Fruit fly (Drosophila melanogaster) whole organism, embryonic: ENCODE results near the gene CG4658.
A peak's percentile ranks its signal among the peaks of the same experiment; 100 is the strongest.

ENCODE experiments used
- Adf1 ChIP-seq: fragments of 200-800 bp; sonication (Bioruptor generic); IDR thresholded peaks from 2 replicates; pipeline ENCODE4 v1.3.6; 2022; ENCODE audit warnings: missing biosample characterization, missing genetic modification characterization
- Antp ChIP-seq: fragments of 200-800 bp; sonication (Bioruptor generic); optimal IDR thresholded peaks from 3 replicates; lab custom pipeline; 2016; ENCODE audit warnings: missing biosample characterization, missing genetic modification characterization
- Bgb ChIP-seq: fragments of 200-800 bp; sonication (Bioruptor generic); IDR thresholded peaks from 2 replicates; pipeline ENCODE4 v1.3.6; 2022; ENCODE audit warnings: missing biosample characterization, missing genetic modification characterization; ENCODE audit not compliant: partially characterized antibody
- Blimp-1 ChIP-seq: fragments of 200-800 bp; sonication (Bioruptor generic); optimal IDR thresholded peaks from 3 replicates; lab custom pipeline; 2018; ENCODE audit warnings: missing biosample characterization, missing genetic modification characterization, mild to moderate bottlenecking, moderate library complexity, missing genetic modification reagents
- CG10267 ChIP-seq: fragments of 200-800 bp; sonication (Bioruptor generic); optimal IDR thresholded peaks from 2 replicates; lab custom pipeline; 2018; ENCODE audit warnings: missing biosample characterization, mild to moderate bottlenecking, missing genetic modification characterization, moderate library complexity
- CG10543 ChIP-seq: fragments of 200-800 bp; sonication (Bioruptor generic); optimal IDR thresholded peaks from 3 replicates; lab custom pipeline; 2017; ENCODE audit warnings: missing biosample characterization, mild to moderate bottlenecking, missing genetic modification characterization, moderate library complexity
- CG12236 ChIP-seq: fragments of 200-800 bp; sonication (Bioruptor generic); optimal IDR thresholded peaks from 2 replicates; lab custom pipeline; 2016; ENCODE audit warnings: missing biosample characterization, missing genetic modification characterization
- CG12659 ChIP-seq: fragments of 200-800 bp; sonication (Bioruptor generic); optimal IDR thresholded peaks from 3 replicates; lab custom pipeline; 2017; ENCODE audit warnings: mild to moderate bottlenecking, missing biosample characterization, missing genetic modification reagents, missing genetic modification characterization
- CG12769 ChIP-seq: fragments of 200-800 bp; sonication (Bioruptor generic); optimal IDR thresholded peaks from 2 replicates; lab custom pipeline; 2019; ENCODE audit warnings: missing biosample characterization, mild to moderate bottlenecking, missing genetic modification characterization, moderate library complexity
- CG13424 ChIP-seq: fragments of 200-800 bp; sonication (Bioruptor generic); optimal IDR thresholded peaks from 2 replicates; lab custom pipeline; 2019; ENCODE audit warnings: missing biosample characterization, mild to moderate bottlenecking, missing genetic modification characterization, moderate library complexity
- CG15269 ChIP-seq: fragments of 200-800 bp; sonication (Bioruptor generic); optimal IDR thresholded peaks from 2 replicates; lab custom pipeline; 2018; ENCODE audit warnings: missing biosample characterization, mild to moderate bottlenecking, missing genetic modification characterization, moderate library complexity
- CG1602 ChIP-seq: fragments of 200-800 bp; sonication (Bioruptor generic); optimal IDR thresholded peaks from 3 replicates; lab custom pipeline; 2016; ENCODE audit warnings: missing biosample characterization, missing genetic modification characterization
- CG17802 ChIP-seq: fragments of 200-800 bp; sonication (Bioruptor generic); optimal IDR thresholded peaks from 2 replicates; lab custom pipeline; 2018; ENCODE audit warnings: missing biosample characterization, mild to moderate bottlenecking, missing genetic modification characterization, moderate library complexity
- CG18599 ChIP-seq: fragments of 200-800 bp; sonication (Bioruptor generic); optimal IDR thresholded peaks from 3 replicates; lab custom pipeline; 2017; ENCODE audit warnings: missing biosample characterization, missing genetic modification characterization, mild to moderate bottlenecking, moderate library complexity, missing genetic modification reagents
- CG2116 ChIP-seq: fragments of 200-800 bp; sonication (Bioruptor generic); optimal IDR thresholded peaks from 3 replicates; lab custom pipeline; 2018; ENCODE audit warnings: missing biosample characterization, mild to moderate bottlenecking, missing genetic modification characterization
- CG2120 ChIP-seq: fragments of 200-800 bp; sonication (Bioruptor generic); optimal IDR thresholded peaks from 3 replicates; lab custom pipeline; 2016; ENCODE audit warnings: missing biosample characterization, missing genetic modification characterization
- CG2129 ChIP-seq: fragments of 200-800 bp; sonication (Bioruptor generic); IDR thresholded peaks from 2 replicates; pipeline ENCODE4 v1.3.6; 2022; ENCODE audit warnings: missing biosample characterization, missing genetic modification characterization; ENCODE audit not compliant: partially characterized antibody
- CG3065 ChIP-seq: fragments of 200-800 bp; sonication (Bioruptor generic); optimal IDR thresholded peaks from 2 replicates; lab custom pipeline; 2016; ENCODE audit warnings: missing biosample characterization, missing genetic modification characterization
- CG33557 ChIP-seq: fragments of 200-800 bp; sonication (Bioruptor generic); optimal IDR thresholded peaks from 2 replicates; lab custom pipeline; 2019; ENCODE audit warnings: missing biosample characterization, mild to moderate bottlenecking, missing genetic modification characterization, moderate library complexity
- CG6175 ChIP-seq: fragments of 200-800 bp; sonication (Bioruptor generic); IDR thresholded peaks from 3 replicates; pipeline ENCODE4 v1.3.6; 2022; ENCODE audit warnings: missing biosample characterization, missing genetic modification characterization
- Doc2 ChIP-seq: fragments of 200-800 bp; sonication (Bioruptor generic); IDR thresholded peaks from 2 replicates; pipeline ENCODE4 v1.3.6; 2022; ENCODE audit warnings: missing biosample characterization, missing genetic modification characterization
- Doc3 ChIP-seq: fragments of 200-800 bp; sonication (Bioruptor generic); IDR thresholded peaks from 3 replicates; pipeline ENCODE4 v1.3.6; 2022; ENCODE audit warnings: missing biosample characterization, missing genetic modification characterization; ENCODE audit not compliant: partially characterized antibody
- Ets65A ChIP-seq: fragments of 200-800 bp; sonication (Bioruptor generic); peaks from one replicate; lab custom pipeline; 2016; ENCODE audit warnings: missing biosample characterization, missing genetic modification characterization
- Hr39 ChIP-seq: fragments of >200 bp; optimal IDR thresholded peaks from 2 replicates; lab custom pipeline; 2017
- Hr51 ChIP-seq, 2 experiments: fragments of 200-800 bp; sonication (Bioruptor generic); optimal IDR thresholded peaks; 2 replicates in 1 of 2; 3 replicates in 1 of 2; lab custom pipeline; 2016 to 2018; ENCODE audit warnings: missing biosample characterization in 2 of 2, missing genetic modification characterization in 2 of 2, mild to moderate bottlenecking in 1 of 2, moderate library complexity in 1 of 2
- Max ChIP-seq: fragments of 200-800 bp; sonication (Bioruptor generic); optimal IDR thresholded peaks from 2 replicates; lab custom pipeline; 2016; ENCODE audit warnings: missing biosample characterization, mild to moderate bottlenecking, missing genetic modification characterization
- Ptx1 ChIP-seq: fragments of 200-800 bp; sonication (Bioruptor generic); IDR thresholded peaks from 2 replicates; pipeline ENCODE4 v1.3.6; 2022; ENCODE audit warnings: missing biosample characterization, missing genetic modification characterization
- al ChIP-seq: fragments of 200-800 bp; sonication (Bioruptor generic); IDR thresholded peaks from 2 replicates; pipeline ENCODE4 v1.3.6; 2022; ENCODE audit warnings: missing biosample characterization, missing genetic modification characterization
- ap ChIP-seq: fragments of 200-800 bp; sonication (Bioruptor generic); IDR thresholded peaks from 2 replicates; pipeline ENCODE4 v1.3.6; 2022; ENCODE audit warnings: missing biosample characterization, missing genetic modification characterization
- ato ChIP-seq: fragments of 200-800 bp; sonication (Bioruptor generic); IDR thresholded peaks from 2 replicates; pipeline ENCODE4 v1.3.6; 2022; ENCODE audit warnings: missing biosample characterization, missing genetic modification characterization; ENCODE audit not compliant: partially characterized antibody
- cad ChIP-seq: fragments of >200 bp; optimal IDR thresholded peaks from 2 replicates; lab custom pipeline; 2017; ENCODE audit warnings: missing biosample characterization, missing genetic modification characterization
- cas ChIP-seq: fragments of 200-800 bp; sonication (Bioruptor generic); IDR thresholded peaks from 2 replicates; pipeline ENCODE4 v1.3.6; 2022; ENCODE audit warnings: missing biosample characterization, missing genetic modification characterization
- exex ChIP-seq: fragments of 200-800 bp; sonication (Bioruptor generic); optimal IDR thresholded peaks from 4 replicates; lab custom pipeline; 2018; ENCODE audit warnings: missing biosample characterization, mild to moderate bottlenecking, missing genetic modification characterization, moderate library complexity
- fu2 ChIP-seq: fragments of 200-800 bp; sonication (Bioruptor generic); optimal IDR thresholded peaks from 2 replicates; lab custom pipeline; 2016; ENCODE audit warnings: missing biosample characterization, missing genetic modification characterization
- grau ChIP-seq: fragments of 200-800 bp; optimal IDR thresholded peaks from 3 replicates; lab custom pipeline; 2019; ENCODE audit warnings: missing biosample characterization, mild to moderate bottlenecking, missing genetic modification characterization, moderate library complexity
- grn ChIP-seq: fragments of 200-800 bp; sonication (Bioruptor generic); optimal IDR thresholded peaks from 3 replicates; lab custom pipeline; 2017; ENCODE audit warnings: missing biosample characterization, missing genetic modification characterization
- hb ChIP-seq: fragments of 200-800 bp; sonication (Bioruptor generic); IDR thresholded peaks from 3 replicates; pipeline ENCODE4 v1.3.6; 2022; ENCODE audit warnings: missing biosample characterization, missing genetic modification characterization; ENCODE audit not compliant: partially characterized antibody
- insv ChIP-seq, 2 experiments: fragments of 200-800 bp; sonication (Bioruptor generic); optimal IDR thresholded peaks; 3 replicates each; lab custom pipeline; 2016 to 2018; ENCODE audit warnings: missing biosample characterization in 2 of 2, missing genetic modification characterization in 2 of 2
- jumu ChIP-seq: fragments of 200-800 bp; sonication (Bioruptor generic); optimal IDR thresholded peaks from 3 replicates; lab custom pipeline; 2016; ENCODE audit warnings: missing biosample characterization, missing genetic modification characterization
- kay ChIP-seq: fragments of 200-800 bp; sonication (Bioruptor generic); optimal IDR thresholded peaks from 2 replicates; lab custom pipeline; 2016; ENCODE audit warnings: missing biosample characterization, missing genetic modification characterization
- nmo ChIP-seq: fragments of 200-800 bp; sonication (Bioruptor generic); optimal IDR thresholded peaks from 2 replicates; lab custom pipeline; 2018; ENCODE audit warnings: missing biosample characterization, mild to moderate bottlenecking, missing genetic modification characterization, moderate library complexity
- p53 ChIP-seq: fragments of 200-800 bp; sonication (Bioruptor generic); optimal IDR thresholded peaks from 2 replicates; lab custom pipeline; 2016; ENCODE audit warnings: missing biosample characterization, missing genetic modification characterization
- pros ChIP-seq: fragments of 200-800 bp; sonication (Bioruptor generic); optimal IDR thresholded peaks from 3 replicates; lab custom pipeline; 2019; ENCODE audit warnings: missing biosample characterization, mild to moderate bottlenecking, missing genetic modification characterization, moderate library complexity
- repo ChIP-seq: fragments of 200-800 bp; sonication (Bioruptor generic); optimal IDR thresholded peaks from 2 replicates; lab custom pipeline; 2016; ENCODE audit warnings: missing biosample characterization, missing genetic modification characterization
- schlank ChIP-seq: fragments of 200-800 bp; sonication (Bioruptor generic); optimal IDR thresholded peaks from 2 replicates; lab custom pipeline; 2018; ENCODE audit warnings: missing biosample characterization, mild to moderate bottlenecking, missing genetic modification characterization
- sim ChIP-seq: fragments of 200-800 bp; sonication (Bioruptor generic); IDR thresholded peaks from 2 replicates; pipeline ENCODE4 v1.3.6; 2022; ENCODE audit warnings: missing biosample characterization, missing genetic modification characterization
- sisA ChIP-seq: fragments of 200-800 bp; sonication (Bioruptor generic); IDR thresholded peaks from 2 replicates; pipeline ENCODE4 v1.3.6; 2022; ENCODE audit warnings: missing biosample characterization, missing genetic modification characterization
- slp2 ChIP-seq: fragments of 200-800 bp; sonication (Bioruptor generic); optimal IDR thresholded peaks from 2 replicates; lab custom pipeline; 2016; ENCODE audit warnings: missing biosample characterization, missing genetic modification characterization
- sug ChIP-seq: fragments of 200-800 bp; optimal IDR thresholded peaks from 2 replicates; lab custom pipeline; 2019; ENCODE audit warnings: missing biosample characterization, mild to moderate bottlenecking, missing genetic modification characterization, moderate library complexity
- tin ChIP-seq: fragments of 200-800 bp; sonication (Bioruptor generic); optimal IDR thresholded peaks from 3 replicates; lab custom pipeline; 2016; ENCODE audit warnings: missing biosample characterization, missing genetic modification characterization
- tio ChIP-seq: fragments of 200-800 bp; sonication (Bioruptor generic); optimal IDR thresholded peaks from 2 replicates; lab custom pipeline; 2017; ENCODE audit warnings: missing biosample characterization, missing genetic modification characterization, inconsistent platforms
- zfh2 ChIP-seq: fragments of 200-800 bp; sonication (Bioruptor generic); optimal IDR thresholded peaks from 2 replicates; lab custom pipeline; 2016; ENCODE audit warnings: missing biosample characterization, missing genetic modification characterization

Gene CG4658

dm6 chr2L:9996553-9996952, 39.6 kb downstream of the CG4658 start (continued):
- TF ChIP-seq CG17802 (tag; lab: Kevin White, UChicago) (no peak), Hr39 (no peak), tin (GFP tag; lab: Kevin White, UChicago) (no peak), CG2116 (GFP tag; lab: Kevin White, UChicago) (peak; percentile 26), cad (no peak), pros (no peak), ato (GFP tag; lab: Robert Waterston, UW) (no peak), tio (GFP tag; lab: Kevin White, UChicago) (peak; percentile 52), CG2129 (GFP tag; lab: Robert Waterston, UW) (no peak), al (GFP tag; lab: Robert Waterston, UW) (no peak), Doc3 (GFP tag; lab: Robert Waterston, UW) (no peak), CG33557 (GFP tag; lab: Kevin White, UChicago) (peak; percentile 16), zfh2 (GFP tag; lab: Kevin White, UChicago) (no peak), hb (GFP tag; lab: Robert Waterston, UW) (no peak), sim (GFP tag; lab: Robert Waterston, UW) (no peak), CG13424 (tag; lab: Kevin White, UChicago) (peak; percentile 21), CG10267 (tag; lab: Kevin White, UChicago) (peak; percentile 87), CG12236 (no peak), Bgb (GFP tag; lab: Robert Waterston, UW) (no peak), insv (GFP tag; optimal IDR thresholded peaks at IDR 0.05; lab: Kevin White, UChicago) (no peak), jumu (GFP tag; lab: Kevin White, UChicago) (no peak), schlank (tag; lab: Kevin White, UChicago) (no peak), CG18599 (GFP tag; lab: Kevin White, UChicago) (no peak), Ets65A (GFP tag; lab: Kevin White, UChicago) (peak; percentile 55), Adf1 (GFP tag; lab: Robert Waterston, UW) (no peak), Antp (GFP tag; lab: Kevin White, UChicago) (no peak), fu2 (GFP tag; lab: Kevin White, UChicago) (no peak), Hr51 (GFP tag; optimal IDR thresholded peaks at IDR 0.05; lab: Kevin White, UChicago) (peak in 1 of 2 experiments; percentile 2), cas (GFP tag; lab: Robert Waterston, UW) (no peak), grau (tag; lab: Kevin White, UChicago) (peak; percentile 35), Max (GFP tag; lab: Kevin White, UChicago) (no peak), sug (tag; lab: Kevin White, UChicago) (no peak), CG10543 (no peak), CG15269 (tag; lab: Kevin White, UChicago) (no peak), slp2 (GFP tag; lab: Kevin White, UChicago) (no peak), nmo (GFP tag; lab: Kevin White, UChicago) (peak; percentile 34), Blimp-1 (no peak), grn (GFP tag; lab: Kevin White, UChicago) (no peak), repo (GFP tag; lab: Kevin White, UChicago) (no peak), p53 (no peak), CG6175 (GFP tag; lab: Robert Waterston, UW) (no peak), CG2120 (GFP tag; lab: Kevin White, UChicago) (no peak), kay (no peak), CG1602 (GFP tag; lab: Kevin White, UChicago) (peak; percentile 25), CG12769 (no peak), ap (GFP tag; lab: Robert Waterston, UW) (peak; percentile 30; the same call in 1 of the 2 replicates), Ptx1 (GFP tag; lab: Robert Waterston, UW) (no peak), CG12659 (peak; percentile 9), sisA (GFP tag; lab: Robert Waterston, UW) (no peak), CG3065 (GFP tag; lab: Kevin White, UChicago) (no peak), exex (no peak), Doc2 (GFP tag; lab: Robert Waterston, UW) (no peak)
